Worm (Caenorhabditis elegans) whole organism, L3 larva: ENCODE measurements around the gene F54A3.6.

Experiments
- egl-5 ChIP-seq: fragments of 150-350 bp; optimal IDR thresholded peaks from 2 replicates; lab custom pipeline; 2017; ENCODE audit warnings: missing biosample characterization, missing genetic modification reagents, missing genetic modification characterization, inconsistent platforms
- nhr-12 ChIP-seq: fragments of 150-350 bp; optimal IDR thresholded peaks from 2 replicates; lab custom pipeline; 2014; ENCODE audit warnings: missing biosample characterization, missing genetic modification characterization
- unc-62 ChIP-seq: fragments of 150-350 bp; sonication (generic microtip); optimal IDR thresholded peaks from 4 replicates; lab custom pipeline; 2014; ENCODE audit warnings: missing biosample characterization, missing genetic modification reagents, missing genetic modification characterization

DNA sequence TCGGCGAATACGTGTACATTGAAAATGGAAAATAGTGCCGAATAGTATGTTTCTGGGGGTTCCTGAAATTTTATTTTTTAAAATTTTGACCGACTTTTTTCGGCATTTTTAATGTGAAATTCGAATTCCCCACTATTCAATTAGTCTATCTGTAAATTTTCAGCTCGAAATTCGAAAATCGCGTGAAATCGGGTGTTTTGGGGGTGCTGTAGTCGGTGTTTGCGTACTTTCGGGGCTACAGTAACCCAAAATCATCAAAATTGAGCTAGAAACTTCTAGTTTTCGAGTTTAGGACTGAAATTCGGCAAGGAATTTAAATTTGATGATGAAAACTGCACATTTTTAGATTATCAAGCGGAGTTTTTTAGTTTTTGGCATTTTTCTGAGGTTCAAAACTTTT is 30.1 kb downstream of the F54A3.6 start:
- TF ChIP-seq unc-62 (GFP tag; lab: Kevin White, UChicago), result no peak
- no peak for TF ChIP-seq egl-5
- TF ChIP-seq nhr-12 (tag; lab: Kevin White, UChicago), result no peak
